Fruit fly (Drosophila melanogaster): Measurements from ENCODE around the gene kst.

The kst gene

dm6 chr3L:3334784-3335183, 1.9 kb upstream of the kst start, which contains the start of gene CG14969 (continued):
- TF ChIP-seq CG10147 (GFP tag; optimal IDR thresholded peaks at IDR 0.05) (no peak), CG6791 (GFP tag; IDR thresholded peaks at IDR 0.05; ENCODE audit: partially characterized antibody) (no peak), CG1647 (GFP tag; optimal IDR thresholded peaks at IDR 0.05) (no peak), Scr (GFP tag; IDR thresholded peaks at IDR 0.05; ENCODE audit: partially characterized antibody) (peak; percentile 49; the same call in 1 of the 2 replicates), MBD-R2 (GFP tag; IDR thresholded peaks at IDR 0.05) (peak; percentile 72), CG13775 (GFP tag; optimal IDR thresholded peaks at IDR 0.05) (no peak), CG9215 (GFP tag; IDR thresholded peaks at IDR 0.05) (no peak), sisA (GFP tag; IDR thresholded peaks at IDR 0.05) (no peak)

dm6 chr3L:3335688-3336087, 972 bp upstream of the kst start, which contains the start of gene Drsl1:
TSS of gene Drsl1 (minus strand) at chr3L:3335788.
- no peak for TF ChIP-seq B-H2 (GFP tag; optimal IDR thresholded peaks at IDR 0.05)
- TF ChIP-seq ro (GFP tag; IDR thresholded peaks at IDR 0.05): no peak
- TF ChIP-seq CG10462 (GFP tag; optimal IDR thresholded peaks at IDR 0.05): no peak
- no peak for TF ChIP-seq chinmo (GFP tag; IDR thresholded peaks at IDR 0.05; ENCODE audit: partially characterized antibody)
- no peak for TF ChIP-seq CG12299 (tag; optimal IDR thresholded peaks at IDR 0.05)
- no peak for TF ChIP-seq gsb-n (tag; optimal IDR thresholded peaks at IDR 0.05)
- no peak for TF ChIP-seq da (GFP tag; optimal IDR thresholded peaks at IDR 0.05)
- no peak for TF ChIP-seq fd64A (GFP tag; optimal IDR thresholded peaks at IDR 0.05)
- TF ChIP-seq CG7963 (GFP tag; IDR thresholded peaks at IDR 0.05; ENCODE audit: partially characterized antibody): no peak
- no peak for TF ChIP-seq HLH3B (GFP tag; IDR thresholded peaks at IDR 0.05)
- TF ChIP-seq CG11560 (tag; IDR thresholded peaks at IDR 0.05): no peak
- no peak for TF ChIP-seq CG3847 (GFP tag; IDR thresholded peaks at IDR 0.05)
- TF ChIP-seq amos (GFP tag; IDR thresholded peaks at IDR 0.05; ENCODE audit: partially characterized antibody): no peak
- no peak for TF ChIP-seq unc-4 (GFP tag; IDR thresholded peaks at IDR 0.05; ENCODE audit: partially characterized antibody)
- no peak for TF ChIP-seq Hmx (GFP tag; optimal IDR thresholded peaks at IDR 0.05)
- TF ChIP-seq esg (GFP tag; conservative IDR thresholded peaks at IDR 0.05): no peak
- no peak for TF ChIP-seq Fer2 (tag; optimal IDR thresholded peaks at IDR 0.05)
- no peak for TF ChIP-seq inv (GFP tag; IDR thresholded peaks at IDR 0.05; ENCODE audit: partially characterized antibody)

- no peak for TF ChIP-seq Mad (GFP tag; optimal IDR thresholded peaks at IDR 0.05)
- no peak for TF ChIP-seq Nf-YB (GFP tag; optimal IDR thresholded peaks at IDR 0.05)
- peak; percentile 9 for TF ChIP-seq Med (GFP tag)
- TF ChIP-seq CG2678 (tag; optimal IDR thresholded peaks at IDR 0.05): no peak
- TF ChIP-seq cg (GFP tag; optimal IDR thresholded peaks at IDR 0.05): peak; percentile 54
- peak; percentile 69 for TF ChIP-seq Ets65A (GFP tag)
- TF ChIP-seq CG30020 (tag; optimal IDR thresholded peaks at IDR 0.05): no peak
- TF ChIP-seq psq (GFP tag; optimal IDR thresholded peaks at IDR 0.05): peak; percentile 88
- TF ChIP-seq Hr51 (GFP tag; optimal IDR thresholded peaks at IDR 0.05): no peak
- TF ChIP-seq CG9932 (GFP tag; IDR thresholded peaks at IDR 0.05): no peak
- 0 out of 2 replicates have a peak, but pooled peaks have one; percentile 50 for TF ChIP-seq chm (GFP tag; IDR thresholded peaks at IDR 0.05)
- TF ChIP-seq cad (GFP tag; optimal IDR thresholded peaks at IDR 0.05): peak; percentile 4
- TF ChIP-seq CG10979 (tag; optimal IDR thresholded peaks at IDR 0.05): no peak
- TF ChIP-seq CG3726 (GFP tag; IDR thresholded peaks at IDR 0.05): no peak
- TF ChIP-seq nau (GFP tag; optimal IDR thresholded peaks at IDR 0.05): no peak
- TF ChIP-seq CG11456 (GFP tag; IDR thresholded peaks at IDR 0.05): no peak
Observed at dm6 chr3L:3337345-3337928, 777 bp downstream of the kst start.
